Worm (Caenorhabditis elegans): ENCODE results near the gene Y48A6C.4.
A peak's percentile ranks its signal among the peaks of the same experiment; 100 is the strongest.
"Not testable (repeated sequence)": the region's sequence is repeated elsewhere in the genome, so short reads cannot be mapped to it uniquely, and the experiment has no call there.

Gene Y48A6C.4

DNA sequence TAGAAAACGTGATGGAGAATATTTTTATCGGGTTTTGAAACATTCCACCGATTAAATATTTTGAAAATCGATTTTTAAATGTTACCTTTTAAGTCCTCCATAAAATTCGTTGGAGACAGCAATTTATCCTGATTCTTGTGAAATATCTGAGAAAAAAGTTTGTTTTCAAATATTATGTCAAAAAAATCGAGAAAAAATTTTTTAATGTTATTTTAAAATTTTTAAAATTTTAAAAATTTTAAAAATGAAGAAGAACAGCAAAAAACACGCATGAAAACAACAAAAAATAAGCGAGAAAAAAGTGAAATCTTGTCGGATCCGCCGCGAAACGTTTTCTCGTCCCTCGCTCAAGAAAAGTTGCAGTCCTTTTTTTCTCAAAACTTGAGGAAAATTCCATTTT lies 7.9 kb downstream of the Y48A6C.4 start, which contains the start of gene Y48A6C.8:
Y48A6C.8 (minus strand) TSS at position 101 of the 400 bp plus-strand sequence.
- TF ChIP-seq scrt-1 (GFP tag; IDR thresholded peaks at IDR 0.05) (no peak), sea-1 (GFP tag; conservative IDR thresholded peaks at IDR 0.05) (no peak), tbx-37 (GFP tag; conservative IDR thresholded peaks at IDR 0.05) (no peak)

DNA sequence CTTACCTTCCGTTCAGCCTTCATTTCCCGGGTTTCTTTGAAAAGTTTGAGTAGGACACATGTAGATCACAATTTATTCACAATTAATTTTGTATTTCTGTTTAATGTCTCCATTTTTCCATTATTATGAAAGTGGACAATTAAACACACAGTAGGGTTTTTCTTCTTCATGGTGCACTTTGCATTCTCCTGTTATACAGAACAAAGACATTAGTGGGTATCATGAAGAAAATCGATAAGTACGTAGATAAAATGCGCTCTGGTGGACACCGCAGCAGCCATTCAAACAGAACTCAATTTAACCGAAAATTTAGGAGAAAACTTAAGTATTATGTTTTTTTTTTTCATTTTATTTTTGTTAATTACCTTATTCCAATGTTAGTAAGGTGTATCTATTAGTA lies 9.8 kb downstream of the Y48A6C.4 start:
- TF ChIP-seq B0310.2 (tag; optimal IDR thresholded peaks at IDR 0.05) (no peak), ceh-13 (GFP tag; optimal IDR thresholded peaks at IDR 0.05) (no peak), ama-1 (optimal IDR thresholded peaks at IDR 0.05) (no peak), flt-1 (GFP tag; IDR thresholded peaks at IDR 0.05) (no peak), tbx-37 (GFP tag; conservative IDR thresholded peaks at IDR 0.05) (no peak), F13C5.2 (tag; optimal IDR thresholded peaks at IDR 0.05) (no peak), tbx-11 (GFP tag; IDR thresholded peaks at IDR 0.05) (no peak), pes-1 (GFP tag; IDR thresholded peaks at IDR 0.05) (no peak), hmbx-1 (tag; optimal IDR thresholded peaks at IDR 0.05) (no peak), ceh-36 (tag; optimal IDR thresholded peaks at IDR 0.05) (no peak), ets-7 (tag; optimal IDR thresholded peaks at IDR 0.05) (no peak), aly-1 (tag; optimal IDR thresholded peaks at IDR 0.05) (no peak), tra-4 (tag; optimal IDR thresholded peaks at IDR 0.05) (no peak), sea-1 (GFP tag; conservative IDR thresholded peaks at IDR 0.05) (no peak), hnd-1 (tag; optimal IDR thresholded peaks at IDR 0.05) (no peak)

DNA sequence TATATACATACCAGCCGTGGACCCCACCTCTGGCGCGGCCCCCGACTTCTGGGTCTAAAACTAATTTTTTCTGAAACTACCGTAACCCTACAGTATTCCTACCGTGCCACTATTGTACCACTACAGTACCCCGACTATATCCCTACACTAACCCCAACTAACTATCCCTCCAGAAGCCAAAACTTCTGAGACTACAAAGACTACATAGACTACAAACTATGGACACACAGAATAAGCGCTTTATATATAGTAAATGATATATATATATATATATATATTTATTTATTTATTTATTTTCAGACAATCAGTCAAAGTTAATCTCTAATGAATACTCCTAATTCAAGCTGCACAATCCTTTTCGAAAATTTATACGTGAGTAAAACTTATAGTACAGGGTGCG lies 11.9 kb downstream of the Y48A6C.4 start, which contains the start of gene pha-1:
pha-1 (plus strand) TSS at position 301 of the 400 bp plus-strand sequence.
- not testable (repeated sequence) for TF ChIP-seq hmg-4 (GFP tag; optimal IDR thresholded peaks at IDR 0.05); hmbx-1 (tag; optimal IDR thresholded peaks at IDR 0.05); ceh-36 (tag; optimal IDR thresholded peaks at IDR 0.05)

DNA sequence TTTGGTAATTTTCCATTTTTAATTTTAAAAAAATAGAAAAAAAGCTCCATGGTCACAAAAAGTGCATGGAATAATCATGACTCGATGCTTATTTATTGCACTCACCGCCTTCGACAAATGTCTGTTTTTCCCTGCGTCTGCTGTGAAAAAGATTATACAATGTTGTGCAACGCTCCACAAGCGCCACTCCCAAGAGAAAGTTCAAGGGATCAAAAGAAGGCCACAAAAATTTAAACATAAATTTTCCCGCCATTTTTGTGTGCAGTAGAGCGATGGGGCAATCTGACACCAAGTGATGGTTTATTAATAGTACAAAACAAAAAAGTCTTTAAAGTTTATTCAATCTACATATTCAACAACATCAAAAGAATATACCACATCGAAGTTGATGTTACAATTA lies 19.3 kb downstream of the Y48A6C.4 start, which contains the start of gene fbxa-128:
fbxa-128 (minus strand) TSS at position 192 of the 400 bp plus-strand sequence.
- TF ChIP-seq aly-1 (tag; optimal IDR thresholded peaks at IDR 0.05) (no peak), hmg-4 (GFP tag; optimal IDR thresholded peaks at IDR 0.05) (no peak), sea-1 (GFP tag; conservative IDR thresholded peaks at IDR 0.05) (no peak), F13C5.2 (tag; optimal IDR thresholded peaks at IDR 0.05) (no peak), B0310.2 (tag; optimal IDR thresholded peaks at IDR 0.05) (no peak), ama-1 (optimal IDR thresholded peaks at IDR 0.05) (no peak), ets-7 (tag; optimal IDR thresholded peaks at IDR 0.05) (no peak), tra-4 (tag; optimal IDR thresholded peaks at IDR 0.05) (no peak), scrt-1 (GFP tag; IDR thresholded peaks at IDR 0.05) (no peak), flt-1 (GFP tag; IDR thresholded peaks at IDR 0.05) (no peak), ceh-36 (tag; optimal IDR thresholded peaks at IDR 0.05) (no peak), tbx-37 (GFP tag; conservative IDR thresholded peaks at IDR 0.05) (no peak), ceh-13 (GFP tag; optimal IDR thresholded peaks at IDR 0.05) (no peak)

DNA sequence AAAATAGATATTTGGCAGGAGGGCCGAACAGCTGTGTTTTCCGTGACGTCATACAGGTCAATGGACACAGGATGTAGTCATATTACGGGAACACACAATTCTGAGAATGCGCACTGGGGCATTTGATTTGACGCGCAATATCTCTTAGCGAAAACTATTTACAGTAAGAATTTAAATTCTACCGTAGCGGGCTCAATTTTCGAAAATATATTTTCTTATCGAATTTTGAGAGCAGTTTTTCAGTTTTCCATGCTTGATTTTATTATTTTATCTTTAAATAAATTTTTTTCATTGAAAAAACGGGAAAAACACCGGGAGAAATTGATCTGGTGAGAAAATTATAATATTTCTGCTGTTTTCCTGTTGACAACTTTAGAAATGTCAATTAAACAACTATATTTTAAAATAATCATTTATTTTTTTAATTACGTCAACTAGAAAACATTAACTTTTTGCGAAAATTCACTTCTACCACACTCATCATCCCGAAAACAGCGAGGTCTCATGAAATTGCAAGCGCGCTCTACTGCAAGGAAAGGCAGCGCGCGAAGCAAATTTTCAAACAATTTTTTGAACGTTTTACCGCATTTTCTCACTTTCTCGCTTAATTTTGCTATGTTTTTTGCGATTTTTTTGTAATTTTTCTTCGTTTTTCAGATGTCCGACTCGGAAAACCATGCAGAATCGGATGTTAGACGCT lies 22.3 kb downstream of the Y48A6C.4 start, which contains the start of the genes Y47D3A.1 and pola-1:
Y47D3A.1 (minus strand) TSS at position 51 of the 700 bp plus-strand sequence.
pola-1 (plus strand) TSS at position 658 of the 700 bp plus-strand sequence.
- TF ChIP-seq F13C5.2 (tag; optimal IDR thresholded peaks at IDR 0.05) = peak; percentile 25
- no peak for TF ChIP-seq hmg-4 (GFP tag; optimal IDR thresholded peaks at IDR 0.05)
- no peak for TF ChIP-seq ceh-13 (GFP tag; optimal IDR thresholded peaks at IDR 0.05)
- TF ChIP-seq pes-1 (GFP tag; IDR thresholded peaks at IDR 0.05) = peak; percentile 64
- no peak for TF ChIP-seq tbx-11 (GFP tag; IDR thresholded peaks at IDR 0.05)
- no peak for TF ChIP-seq ceh-36 (tag; optimal IDR thresholded peaks at IDR 0.05)
- no peak for TF ChIP-seq ama-1 (optimal IDR thresholded peaks at IDR 0.05)
- TF ChIP-seq aly-1 (tag; optimal IDR thresholded peaks at IDR 0.05) = no peak
- TF ChIP-seq B0310.2 (tag; optimal IDR thresholded peaks at IDR 0.05) = no peak
- TF ChIP-seq tbx-37 (GFP tag; conservative IDR thresholded peaks at IDR 0.05) = peak; percentile 42; the same call in 1 of the 2 replicates
- TF ChIP-seq ets-7 (tag; optimal IDR thresholded peaks at IDR 0.05) = no peak
- TF ChIP-seq hnd-1 (tag; optimal IDR thresholded peaks at IDR 0.05) = no peak
- no peak for TF ChIP-seq tra-4 (tag; optimal IDR thresholded peaks at IDR 0.05)
- peak; percentile 47; the same call in 1 of the 2 replicates for TF ChIP-seq flt-1 (GFP tag; IDR thresholded peaks at IDR 0.05)
- peak; percentile 2 for TF ChIP-seq hmbx-1 (tag; optimal IDR thresholded peaks at IDR 0.05)
- no peak for TF ChIP-seq sea-1 (GFP tag; conservative IDR thresholded peaks at IDR 0.05)
- 0 out of 2 replicates have a peak, but pooled peaks have one; percentile 48 for TF ChIP-seq scrt-1 (GFP tag; IDR thresholded peaks at IDR 0.05)

DNA sequence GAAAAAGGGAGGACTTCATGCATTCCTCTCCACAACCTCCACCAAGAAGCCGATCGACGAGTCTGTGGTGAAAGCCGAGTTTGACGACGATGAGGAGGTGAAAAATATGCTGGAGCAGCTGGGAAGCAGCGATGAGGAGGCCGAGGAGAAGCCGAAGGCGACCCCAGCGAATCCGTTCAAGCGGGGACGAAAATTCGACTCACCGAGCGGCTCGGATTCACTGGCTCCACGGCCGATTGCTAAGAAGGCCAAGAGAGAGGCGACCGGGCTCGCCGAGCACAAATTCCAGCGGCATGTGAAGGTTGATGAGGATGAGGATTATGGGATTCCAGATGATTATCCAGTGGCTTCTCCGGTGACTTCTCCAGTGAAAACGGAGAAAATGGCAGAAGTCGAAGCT lies 23.3 kb downstream of the Y48A6C.4 start:
- TF ChIP-seq flt-1 (GFP tag; IDR thresholded peaks at IDR 0.05) = no peak
- TF ChIP-seq hmbx-1 (tag; optimal IDR thresholded peaks at IDR 0.05) = no peak
- TF ChIP-seq scrt-1 (GFP tag; IDR thresholded peaks at IDR 0.05) = 0 out of 2 replicates have a peak, but pooled peaks have one; percentile 43
- TF ChIP-seq tbx-11 (GFP tag; IDR thresholded peaks at IDR 0.05) = no peak

DNA sequence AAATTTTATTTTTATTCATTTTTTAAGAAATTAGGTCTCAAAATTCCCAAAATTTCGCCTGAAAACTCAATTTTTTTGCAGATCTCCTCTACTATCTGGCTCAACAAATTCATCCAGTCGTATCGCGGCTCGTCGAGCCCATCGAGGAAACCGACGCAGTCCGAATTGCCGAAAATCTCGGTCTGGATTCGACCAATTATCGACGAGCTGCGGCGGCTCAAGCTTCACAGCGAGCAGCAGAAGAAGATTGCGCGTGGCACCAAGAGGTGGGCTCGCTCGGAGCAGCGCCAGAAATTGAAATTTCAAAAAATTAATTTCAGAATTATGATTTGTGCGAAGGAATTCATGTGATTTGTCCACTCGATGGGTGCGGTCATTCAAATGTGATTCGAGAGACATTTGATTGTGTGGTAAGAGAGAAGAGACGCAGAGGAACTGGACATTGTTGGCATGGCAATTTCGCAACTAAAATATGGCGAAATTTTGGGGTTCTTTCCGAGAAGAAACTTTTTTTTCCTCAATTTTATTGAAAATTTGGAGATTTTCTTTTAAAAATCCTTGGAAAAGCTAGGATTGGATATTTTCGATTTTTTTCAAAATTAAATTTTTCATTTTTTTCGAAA lies 29.8 kb downstream of the Y48A6C.4 start:
- no peak for TF ChIP-seq ets-7 (tag; optimal IDR thresholded peaks at IDR 0.05)
- TF ChIP-seq ama-1 (optimal IDR thresholded peaks at IDR 0.05) = no peak
- no peak for TF ChIP-seq hmg-4 (GFP tag; optimal IDR thresholded peaks at IDR 0.05)
- TF ChIP-seq tbx-37 (GFP tag; conservative IDR thresholded peaks at IDR 0.05) = no peak
- TF ChIP-seq F13C5.2 (tag; optimal IDR thresholded peaks at IDR 0.05) = no peak
- no peak for TF ChIP-seq pes-1 (GFP tag; IDR thresholded peaks at IDR 0.05)
- no peak for TF ChIP-seq tra-4 (tag; optimal IDR thresholded peaks at IDR 0.05)
- TF ChIP-seq aly-1 (tag; optimal IDR thresholded peaks at IDR 0.05) = no peak
- no peak for TF ChIP-seq ceh-36 (tag; optimal IDR thresholded peaks at IDR 0.05)

Measured in whole organism, early embryonic.